Worm (Caenorhabditis elegans) whole organism, midembryonic: Measurements from ENCODE around the gene C17C3.6.

ENCODE experiments used
- T22C8.4 ChIP-seq: fragments of 200-800 bp; sonication (Bioruptor generic); IDR thresholded peaks from 2 replicates; pipeline ENCODE4 v1.3.6; 2022; ENCODE audit warnings: missing genetic modification characterization, missing compliant biosample characterization
- cog-1 ChIP-seq: sonication (generic microtip); optimal IDR thresholded peaks from 2 replicates; lab custom pipeline; 2016; ENCODE audit warnings: missing genetic modification characterization, missing compliant biosample characterization
- flt-1 ChIP-seq: fragments of 200-800 bp; sonication (Bioruptor generic); IDR thresholded peaks from 2 replicates; pipeline ENCODE4 v1.3.6; 2022; ENCODE audit warnings: missing genetic modification characterization, missing compliant biosample characterization
- klf-2 ChIP-seq: fragments of 200-800 bp; sonication (Bioruptor generic); conservative IDR thresholded peaks from 2 replicates; pipeline ENCODE4 v1.3.6; 2022; ENCODE audit warnings: missing genetic modification reagents, missing genetic modification characterization, missing compliant biosample characterization
- med-1 ChIP-seq: sonication (generic microtip); optimal IDR thresholded peaks from 2 replicates; lab custom pipeline; 2017; ENCODE audit warnings: missing genetic modification characterization, mild to moderate bottlenecking, missing compliant biosample characterization, antibody characterized with exemption, missing genetic modification reagents; ENCODE audit not compliant: insufficient read depth
- ref-1 ChIP-seq: fragments of 200-800 bp; sonication (Bioruptor generic); conservative IDR thresholded peaks from 2 replicates; pipeline ENCODE4 v1.3.6; 2022; ENCODE audit warnings: missing genetic modification reagents, missing genetic modification characterization, missing compliant biosample characterization
- tab-1 ChIP-seq: fragments of 200-800 bp; sonication (Bioruptor generic); IDR thresholded peaks from 2 replicates; pipeline ENCODE4 v1.3.6; 2022; ENCODE audit warnings: missing genetic modification characterization, missing compliant biosample characterization
- ztf-23 ChIP-seq: fragments of 200-800 bp; sonication (Bioruptor generic); IDR thresholded peaks from 2 replicates; pipeline ENCODE4 v1.3.6; 2022; ENCODE audit warnings: missing genetic modification reagents, missing genetic modification characterization, missing compliant biosample characterization
- ztf-29 ChIP-seq: fragments of 200-800 bp; sonication (Bioruptor generic); IDR thresholded peaks from 2 replicates; pipeline ENCODE4 v1.3.6; 2022; ENCODE audit warnings: missing genetic modification reagents, missing genetic modification characterization, missing compliant biosample characterization

The C17C3.6 gene

DNA sequence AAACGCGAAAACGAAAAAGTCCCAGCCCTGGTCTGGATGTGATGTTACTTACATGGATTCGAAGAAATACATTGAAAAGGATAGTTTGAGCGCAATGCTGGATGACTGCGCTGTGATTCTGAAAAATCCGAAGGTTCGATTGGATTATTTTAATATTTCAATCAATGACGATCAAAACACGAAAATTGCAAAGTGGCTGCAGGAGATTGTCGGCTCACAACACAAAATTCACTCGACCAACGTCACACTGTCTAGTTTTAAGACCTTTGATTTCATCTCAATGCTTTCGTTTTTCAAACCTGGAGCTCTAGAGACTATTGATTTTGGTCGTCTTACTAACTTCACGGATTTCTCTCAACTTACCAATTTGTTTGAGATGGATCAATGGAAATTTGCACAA is 1.7 kb downstream of the C17C3.6 start, which contains the start of gene C17C3.5:
Gene C17C3.5, plus strand, starts transcription at position 301 of the 400 bp plus-strand sequence.
- no peak for TF ChIP-seq ztf-23
- TF ChIP-seq tab-1 (GFP tag; lab: Robert Waterston, UW), result no peak
- TF ChIP-seq flt-1 (GFP tag; lab: Robert Waterston, UW), result no peak
- no peak for TF ChIP-seq ztf-29 (GFP tag; lab: Robert Waterston, UW)
- TF ChIP-seq klf-2, result no peak
- TF ChIP-seq ref-1 (GFP tag; lab: Robert Waterston, UW), result no peak
- TF ChIP-seq cog-1 (tag; lab: Kevin White, UChicago), result no peak
- no peak for TF ChIP-seq T22C8.4 (GFP tag; lab: Robert Waterston, UW)
- TF ChIP-seq med-1, result no peak

- TF ChIP-seq med-1 (no peak), cog-1 (tag; lab: Kevin White, UChicago) (no peak), flt-1 (GFP tag; lab: Robert Waterston, UW) (no peak), klf-2 (no peak), ztf-29 (GFP tag; lab: Robert Waterston, UW) (no peak), tab-1 (GFP tag; lab: Robert Waterston, UW) (no peak), ref-1 (GFP tag; lab: Robert Waterston, UW) (no peak), ztf-23 (no peak), T22C8.4 (GFP tag; lab: Robert Waterston, UW) (no peak)
Observed at ce11 chrII:5553531-5553930, 3.7 kb downstream of the C17C3.6 start.

DNA sequence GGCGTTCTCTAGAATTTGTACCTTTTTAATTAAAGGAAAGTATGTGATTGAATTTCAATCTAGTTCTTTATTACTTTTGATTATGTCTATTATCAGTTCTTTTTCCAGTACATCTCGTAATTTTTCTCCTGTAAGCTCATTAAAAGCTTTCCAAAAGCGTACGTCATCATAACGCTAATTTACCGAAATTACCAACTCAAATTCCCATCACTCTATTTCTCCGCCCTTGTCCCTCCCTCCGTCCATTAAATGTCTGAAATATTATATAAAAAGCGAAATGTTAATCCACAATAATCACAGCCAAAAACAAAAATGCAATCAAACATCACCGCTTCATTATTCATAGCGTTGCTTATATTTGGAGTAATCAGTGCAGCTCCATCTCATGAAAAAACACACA is 4.5 kb downstream of the C17C3.6 start, which contains the start of gene ins-12:
Gene ins-12, plus strand, starts transcription at position 301 of the 400 bp plus-strand sequence.
- TF ChIP-seq cog-1 (tag; lab: Kevin White, UChicago) (no peak), tab-1 (GFP tag; lab: Robert Waterston, UW) (no peak), flt-1 (GFP tag; lab: Robert Waterston, UW) (no peak), T22C8.4 (GFP tag; lab: Robert Waterston, UW) (no peak), klf-2 (no peak), ztf-29 (GFP tag; lab: Robert Waterston, UW) (no peak), ref-1 (GFP tag; lab: Robert Waterston, UW) (no peak), ztf-23 (no peak), med-1 (no peak)

ce11 chrII:5554788-5555187 is 4.9 kb downstream of the C17C3.6 start:
- TF ChIP-seq ztf-23 (no peak), med-1 (no peak), ztf-29 (GFP tag; lab: Robert Waterston, UW) (no peak), klf-2 (no peak), ref-1 (GFP tag; lab: Robert Waterston, UW) (no peak), flt-1 (GFP tag; lab: Robert Waterston, UW) (no peak), cog-1 (tag; lab: Kevin White, UChicago) (no peak), tab-1 (GFP tag; lab: Robert Waterston, UW) (no peak), T22C8.4 (GFP tag; lab: Robert Waterston, UW) (no peak)

DNA sequence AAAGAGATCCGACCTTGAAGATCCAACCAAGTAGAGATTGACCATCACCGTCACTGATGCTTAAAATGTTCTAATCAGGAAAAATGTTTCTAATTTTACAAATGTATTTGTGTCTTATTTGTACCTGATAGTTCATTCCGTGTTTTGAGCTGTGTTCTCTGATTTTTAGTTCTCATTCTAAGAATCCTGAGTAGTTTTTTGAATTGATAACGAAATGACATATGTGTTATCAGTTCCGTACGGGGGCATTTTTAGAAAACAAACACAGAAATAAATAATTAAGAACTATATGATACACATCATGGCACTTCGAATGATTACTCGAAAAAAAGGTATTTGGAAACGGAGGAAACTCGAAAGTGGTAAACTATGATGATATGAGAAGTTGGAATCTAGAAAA is 5.7 kb downstream of the C17C3.6 start:
- TF ChIP-seq T22C8.4 (GFP tag; lab: Robert Waterston, UW) (no peak), flt-1 (GFP tag; lab: Robert Waterston, UW) (no peak), cog-1 (tag; lab: Kevin White, UChicago) (no peak), ztf-29 (GFP tag; lab: Robert Waterston, UW) (no peak), ztf-23 (no peak), ref-1 (GFP tag; lab: Robert Waterston, UW) (no peak), tab-1 (GFP tag; lab: Robert Waterston, UW) (no peak), klf-2 (no peak), med-1 (no peak)

- TF ChIP-seq ztf-23 (no peak), tab-1 (GFP tag; lab: Robert Waterston, UW) (no peak), flt-1 (GFP tag; lab: Robert Waterston, UW) (no peak), T22C8.4 (GFP tag; lab: Robert Waterston, UW) (no peak), ztf-29 (GFP tag; lab: Robert Waterston, UW) (no peak), cog-1 (tag; lab: Kevin White, UChicago) (no peak), klf-2 (no peak), ref-1 (GFP tag; lab: Robert Waterston, UW) (no peak), med-1 (no peak)
Observed at ce11 chrII:5556431-5556830, 6.6 kb downstream of the C17C3.6 start, which contains the start of gene ins-11. TSS of gene ins-11 (plus strand) at chrII:5556731.

ce11 chrII:5557134-5557533 is 7.3 kb downstream of the C17C3.6 start:
- TF ChIP-seq flt-1 (GFP tag; lab: Robert Waterston, UW) (no peak), ztf-29 (GFP tag; lab: Robert Waterston, UW) (no peak)

- TF ChIP-seq flt-1 (GFP tag; lab: Robert Waterston, UW) (no peak), ref-1 (GFP tag; lab: Robert Waterston, UW) (no peak), cog-1 (tag; lab: Kevin White, UChicago) (no peak), med-1 (no peak)
Observed at ce11 chrII:5561392-5561791, 11.5 kb downstream of the C17C3.6 start, which contains the start of gene C17C3.3. TSS of gene C17C3.3 (plus strand) at chrII:5561737.

DNA sequence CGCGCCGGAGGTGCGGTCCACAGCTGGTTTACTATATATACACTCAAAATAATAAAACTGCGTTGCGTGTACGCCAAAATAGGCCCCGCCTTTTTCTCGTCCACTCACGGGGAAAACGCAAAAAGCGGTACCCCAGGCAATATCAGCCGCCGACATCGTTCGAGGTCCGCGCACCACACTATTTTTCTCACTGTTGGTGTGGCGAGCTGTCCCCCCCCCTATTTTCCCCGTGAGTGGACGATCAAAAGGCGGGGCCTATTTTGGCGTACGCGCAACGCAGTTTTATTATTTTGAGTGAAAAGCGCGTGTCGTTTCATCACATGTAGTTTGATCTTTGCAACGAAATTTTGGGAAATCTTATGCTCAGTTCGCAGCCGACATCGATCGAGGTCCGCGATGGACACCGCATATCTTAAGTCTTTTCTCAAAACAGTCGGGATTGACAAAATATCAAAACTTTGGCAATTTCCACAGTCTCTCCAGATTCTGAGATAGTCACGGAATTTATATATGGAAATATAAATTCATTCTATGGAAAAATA is 15.3 kb downstream of the C17C3.6 start:
- TF ChIP-seq flt-1 (GFP tag; lab: Robert Waterston, UW) (0 out of 2 replicates have a peak, but pooled peaks have one; percentile 45), ztf-29 (GFP tag; lab: Robert Waterston, UW) (no peak)

DNA sequence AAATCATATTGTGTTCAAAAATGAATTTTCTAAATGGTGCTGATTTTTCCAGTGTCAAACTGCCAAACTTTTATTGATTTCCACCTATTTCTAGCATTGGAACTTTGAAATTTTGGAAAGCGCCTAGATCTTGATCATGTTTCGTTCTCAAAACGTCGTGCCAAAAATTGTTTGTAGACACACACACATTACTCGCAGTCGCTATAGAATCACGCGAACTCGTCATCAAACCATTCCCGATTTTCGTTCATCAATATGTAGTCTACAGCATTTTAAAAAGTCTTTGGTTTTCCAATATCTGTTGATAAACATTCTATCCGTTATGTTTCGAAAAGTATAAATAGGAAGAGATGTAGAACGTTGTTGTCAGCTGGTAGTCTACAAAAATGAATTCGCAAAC is 20.4 kb downstream of the C17C3.6 start, which contains the start of the genes C17C3.1 and C17C3.15:
Gene C17C3.1, plus strand, starts transcription at position 301 of the 400 bp plus-strand sequence.
Gene C17C3.15, plus strand, starts transcription at position 383 of the 400 bp plus-strand sequence.
- TF ChIP-seq ztf-23, result no peak
- TF ChIP-seq ref-1 (GFP tag; lab: Robert Waterston, UW), result no peak
- TF ChIP-seq ztf-29 (GFP tag; lab: Robert Waterston, UW), result no peak
- TF ChIP-seq tab-1 (GFP tag; lab: Robert Waterston, UW), result no peak
- no peak for TF ChIP-seq T22C8.4 (GFP tag; lab: Robert Waterston, UW)
- TF ChIP-seq cog-1 (tag; lab: Kevin White, UChicago), result no peak
- TF ChIP-seq med-1, result no peak
- TF ChIP-seq flt-1 (GFP tag; lab: Robert Waterston, UW), result no peak
- TF ChIP-seq klf-2, result no peak
